Worm (Caenorhabditis elegans) whole organism, L3 larva: Measurements from ENCODE around the gene F37A8.1.

Experiments
- R02D3.7 ChIP-seq: fragments of 150-350 bp; optimal IDR thresholded peaks from 2 replicates; lab custom pipeline; 2014; ENCODE audit warnings: missing biosample characterization, missing genetic modification characterization
- aly-2 ChIP-seq: fragments of 150-350 bp; optimal IDR thresholded peaks from 2 replicates; lab custom pipeline; 2014; ENCODE audit warnings: missing biosample characterization, missing genetic modification characterization
- ama-1 ChIP-seq: fragments of 150-350 bp; optimal IDR thresholded peaks from 2 replicates; lab custom pipeline; 2018
- ceh-16 ChIP-seq: sonication (generic microtip); optimal IDR thresholded peaks from 2 replicates; lab custom pipeline; 2017; ENCODE audit warnings: missing biosample characterization, missing genetic modification characterization
- ceh-28 ChIP-seq: fragments of 150-350 bp; optimal IDR thresholded peaks from 2 replicates; lab custom pipeline; 2014; ENCODE audit warnings: missing biosample characterization, missing genetic modification reagents, missing genetic modification characterization
- ceh-82 ChIP-seq: fragments of 150-350 bp; optimal IDR thresholded peaks from 2 replicates; lab custom pipeline; 2014; ENCODE audit warnings: missing biosample characterization, missing genetic modification characterization
- egl-27 ChIP-seq: sonication (generic microtip); optimal IDR thresholded peaks from 4 replicates; lab custom pipeline; 2017; ENCODE audit warnings: missing biosample characterization, missing genetic modification reagents, missing genetic modification characterization
- egl-5 ChIP-seq: fragments of 150-350 bp; optimal IDR thresholded peaks from 2 replicates; lab custom pipeline; 2017; ENCODE audit warnings: missing biosample characterization, missing genetic modification reagents, missing genetic modification characterization, inconsistent platforms
- elt-1 ChIP-seq: fragments of 150-350 bp; optimal IDR thresholded peaks from 2 replicates; lab custom pipeline; 2014; ENCODE audit warnings: missing biosample characterization, missing genetic modification characterization
- elt-2 ChIP-seq: sonication (generic microtip); optimal IDR thresholded peaks from 2 replicates; lab custom pipeline; 2016; ENCODE audit warnings: missing genetic modification reagents, mild to moderate bottlenecking, missing genetic modification characterization, missing compliant biosample characterization
- fkh-2 ChIP-seq: fragments of 150-350 bp; optimal IDR thresholded peaks from 2 replicates; lab custom pipeline; 2014; ENCODE audit warnings: missing biosample characterization, missing genetic modification reagents, missing genetic modification characterization
- hmg-11 ChIP-seq: sonication (generic microtip); optimal IDR thresholded peaks from 2 replicates; lab custom pipeline; 2016; ENCODE audit warnings: missing genetic modification characterization, missing compliant biosample characterization
- lin-15B ChIP-seq: fragments of 150-350 bp; optimal IDR thresholded peaks from 2 replicates; lab custom pipeline; 2014; ENCODE audit warnings: missing biosample characterization, missing genetic modification characterization
- lin-39 ChIP-seq: fragments of 150-350 bp; optimal IDR thresholded peaks from 2 replicates; lab custom pipeline; 2018; ENCODE audit warnings: missing biosample characterization, missing genetic modification reagents, missing genetic modification characterization
- lsy-12 ChIP-seq: sonication (generic microtip); optimal IDR thresholded peaks from 2 replicates; lab custom pipeline; 2016; ENCODE audit warnings: mild to moderate bottlenecking, missing genetic modification characterization, missing compliant biosample characterization
- mdl-1 ChIP-seq: fragments of 150-350 bp; optimal IDR thresholded peaks from 2 replicates; lab custom pipeline; 2014; ENCODE audit warnings: missing biosample characterization, missing genetic modification characterization
- mml-1 ChIP-seq: fragments of 150-350 bp; sonication (generic microtip); optimal IDR thresholded peaks from 3 replicates; lab custom pipeline; 2014; ENCODE audit warnings: missing biosample characterization, missing genetic modification characterization
- nfya-1 ChIP-seq: sonication (generic microtip); optimal IDR thresholded peaks from 2 replicates; lab custom pipeline; 2017; ENCODE audit warnings: missing genetic modification characterization, mild to moderate bottlenecking, missing compliant biosample characterization, antibody characterized with exemption, moderate library complexity; ENCODE audit not compliant: insufficient read depth
- nhr-11 ChIP-seq: fragments of 150-350 bp; optimal IDR thresholded peaks from 2 replicates; lab custom pipeline; 2014; ENCODE audit warnings: missing biosample characterization, missing genetic modification characterization
- nhr-23 ChIP-seq: fragments of 150-350 bp; optimal IDR thresholded peaks from 2 replicates; lab custom pipeline; 2014; ENCODE audit warnings: missing biosample characterization, missing genetic modification reagents, missing genetic modification characterization
- nhr-237 ChIP-seq: fragments of 150-350 bp; optimal IDR thresholded peaks from 2 replicates; lab custom pipeline; 2014; ENCODE audit warnings: missing biosample characterization, missing genetic modification characterization
- nhr-25 ChIP-seq: sonication (generic microtip); optimal IDR thresholded peaks from 2 replicates; lab custom pipeline; 2017; ENCODE audit warnings: missing biosample characterization, missing genetic modification characterization
- nhr-28 ChIP-seq: fragments of 150-350 bp; optimal IDR thresholded peaks from 2 replicates; lab custom pipeline; 2014; ENCODE audit warnings: missing biosample characterization, missing genetic modification characterization
- nhr-67 ChIP-seq: fragments of 150-350 bp; optimal IDR thresholded peaks from 2 replicates; lab custom pipeline; 2014; ENCODE audit warnings: missing biosample characterization, missing genetic modification characterization
- nhr-76 ChIP-seq: fragments of 150-350 bp; sonication (generic microtip); optimal IDR thresholded peaks from 5 replicates; lab custom pipeline; 2014; ENCODE audit warnings: missing biosample characterization, missing genetic modification characterization
- nhr-77 ChIP-seq: fragments of 150-350 bp; optimal IDR thresholded peaks from 2 replicates; lab custom pipeline; 2014; ENCODE audit warnings: missing biosample characterization, missing genetic modification characterization
- pha-4 ChIP-seq: fragments of 150-350 bp; optimal IDR thresholded peaks from 2 replicates; lab custom pipeline; 2014; ENCODE audit warnings: missing biosample characterization, missing genetic modification reagents, missing genetic modification characterization
- pqm-1 ChIP-seq: fragments of 150-350 bp; optimal IDR thresholded peaks from 2 replicates; lab custom pipeline; 2017; ENCODE audit warnings: missing biosample characterization, missing genetic modification characterization, inconsistent platforms
- sea-2 ChIP-seq: fragments of 150-350 bp; sonication (generic microtip); optimal IDR thresholded peaks from 4 replicates; lab custom pipeline; 2014; ENCODE audit warnings: missing biosample characterization, missing genetic modification reagents, missing genetic modification characterization
- snpc-4 ChIP-seq: fragments of 150-350 bp; optimal IDR thresholded peaks from 2 replicates; lab custom pipeline; 2014; ENCODE audit warnings: missing biosample characterization, missing genetic modification characterization
- tbx-2 ChIP-seq: sonication (generic microtip); optimal IDR thresholded peaks from 2 replicates; lab custom pipeline; 2016; ENCODE audit warnings: mild to moderate bottlenecking, missing genetic modification characterization, missing compliant biosample characterization
- ztf-11 ChIP-seq: fragments of 150-350 bp; optimal IDR thresholded peaks from 2 replicates; lab custom pipeline; 2014; ENCODE audit warnings: missing biosample characterization, missing genetic modification characterization

F37A8.1 gene

ce11 chrIII:3928136-3928535, at the start of gene F37A8.1:
Gene F37A8.1 (plus strand): TSS chrIII:3928436.
- no peak for TF ChIP-seq tbx-2 (tag; lab: Kevin White, UChicago)
- TF ChIP-seq fkh-2, result no peak
- no peak for TF ChIP-seq pqm-1
- no peak for TF ChIP-seq nhr-28 (tag; lab: Kevin White, UChicago)
- no peak for TF ChIP-seq nhr-237 (tag; lab: Kevin White, UChicago)
- no peak for TF ChIP-seq mdl-1 (tag; lab: Kevin White, UChicago)
- no peak for TF ChIP-seq elt-2
- no peak for TF ChIP-seq ceh-16 (tag; lab: Kevin White, UChicago)
- TF ChIP-seq mml-1 (tag; lab: Kevin White, UChicago), result no peak
- TF ChIP-seq egl-27 (tag; lab: Kevin White, UChicago), result no peak
- TF ChIP-seq ceh-28, result no peak
- no peak for TF ChIP-seq lin-15B (tag; lab: Kevin White, UChicago)
- TF ChIP-seq snpc-4 (tag; lab: Kevin White, UChicago), result no peak
- no peak for TF ChIP-seq lin-39 (tag; lab: Kevin White, UChicago)
- no peak for TF ChIP-seq egl-5 (tag; lab: Kevin White, UChicago)
- TF ChIP-seq nfya-1, result no peak
- TF ChIP-seq, all 47 proteins: peak for 0

ce11 chrIII:3878986-3879756, 49.1 kb upstream of the F37A8.1 start:
- TF ChIP-seq ztf-11 (tag; lab: Kevin White, UChicago), result no peak
- peak; percentile 26 for TF ChIP-seq pha-4 (tag; lab: Kevin White, UChicago)

- TF ChIP-seq mml-1 (tag; lab: Kevin White, UChicago), result no peak
- TF ChIP-seq nhr-28 (tag; lab: Kevin White, UChicago), result no peak
- no peak for TF ChIP-seq ceh-82 (tag; lab: Kevin White, UChicago)
- TF ChIP-seq ceh-28, result no peak
- no peak for TF ChIP-seq nhr-11
- no peak for TF ChIP-seq hmg-11 (tag; lab: Kevin White, UChicago)
- TF ChIP-seq snpc-4 (tag; lab: Kevin White, UChicago), result no peak
- TF ChIP-seq ztf-11 (tag; lab: Kevin White, UChicago), result no peak
- TF ChIP-seq ama-1, result no peak
- no peak for TF ChIP-seq nhr-23
- TF ChIP-seq nhr-67 (tag; lab: Kevin White, UChicago), result no peak
These were observed 45.1 kb upstream of the F37A8.1 start for ce11 chrIII:3883146-3883545.

- peak; percentile 96 for TF ChIP-seq lin-15B (tag; lab: Kevin White, UChicago)
- peak; percentile 43 for TF ChIP-seq nhr-23
- peak; percentile 66 for TF ChIP-seq elt-2
- peak; percentile 53 for TF ChIP-seq nhr-25 (tag; lab: Kevin White, UChicago)
- TF ChIP-seq ama-1, result no peak
- peak; percentile 79 for TF ChIP-seq pha-4 (tag; lab: Kevin White, UChicago)
- no peak for TF ChIP-seq ztf-11 (tag; lab: Kevin White, UChicago)
- TF ChIP-seq nfya-1, result peak; percentile 35
- TF ChIP-seq nhr-76, result no peak
- peak; percentile 38 for TF ChIP-seq pqm-1
- TF ChIP-seq lsy-12, result no peak
These were observed 40.6 kb upstream of the F37A8.1 start for ce11 chrIII:3887586-3887985.

- no peak for TF ChIP-seq ztf-11 (tag; lab: Kevin White, UChicago)
- peak; percentile 82 for TF ChIP-seq pha-4 (tag; lab: Kevin White, UChicago)
These were observed 38.3 kb upstream of the F37A8.1 start for ce11 chrIII:3889896-3890295.

ce11 chrIII:3893992-3894391, 34.2 kb upstream of the F37A8.1 start:
- TF ChIP-seq nhr-77, result no peak
- no peak for TF ChIP-seq elt-1 (tag; lab: Kevin White, UChicago)
- TF ChIP-seq nhr-67 (tag; lab: Kevin White, UChicago), result no peak
- no peak for TF ChIP-seq R02D3.7 (tag; lab: Kevin White, UChicago)
- peak; percentile 36 for TF ChIP-seq elt-2
- no peak for TF ChIP-seq sea-2 (GFP tag; lab: Kevin White, UChicago)
- TF ChIP-seq pqm-1, result peak; percentile 54
- TF ChIP-seq aly-2 (tag; lab: Kevin White, UChicago), result no peak
- no peak for TF ChIP-seq fkh-2
- no peak for TF ChIP-seq snpc-4 (tag; lab: Kevin White, UChicago)
